Worm (Caenorhabditis elegans) whole organism, mixed stage, embryonic: ENCODE measurements around the gene ugt-67.

Source experiments
- blmp-1 ChIP-seq: fragments of 150-350 bp; optimal IDR thresholded peaks from 2 replicates; lab custom pipeline; 2014; ENCODE audit warnings: missing biosample characterization, missing genetic modification characterization
- ceh-39 ChIP-seq: fragments of 150-350 bp; optimal IDR thresholded peaks from 2 replicates; lab custom pipeline; 2014; ENCODE audit warnings: missing biosample characterization, missing genetic modification characterization
- ces-1 ChIP-seq: fragments of 150-350 bp; optimal IDR thresholded peaks from 2 replicates; lab custom pipeline; 2014; ENCODE audit warnings: missing biosample characterization, missing genetic modification reagents, missing genetic modification characterization
- elt-1 ChIP-seq: sonication (generic microtip); optimal IDR thresholded peaks from 2 replicates; lab custom pipeline; 2017; ENCODE audit warnings: missing genetic modification characterization, mild to moderate bottlenecking, missing compliant biosample characterization, antibody characterized with exemption, moderate library complexity, borderline replicate concordance; ENCODE audit not compliant: insufficient read depth
- mab-5 ChIP-seq: fragments of 150-350 bp; optimal IDR thresholded peaks from 2 replicates; lab custom pipeline; 2014; ENCODE audit warnings: missing biosample characterization, missing genetic modification characterization
- pha-4 ChIP-seq: fragments of 150-350 bp; optimal IDR thresholded peaks from 2 replicates; lab custom pipeline; 2018; ENCODE audit warnings: missing biosample characterization, missing genetic modification reagents, missing genetic modification characterization
- sem-2 ChIP-seq: fragments of 200-800 bp; sonication (Bioruptor generic); optimal IDR thresholded peaks from 2 replicates; lab custom pipeline; 2018; ENCODE audit warnings: mild to moderate bottlenecking, missing genetic modification characterization, missing compliant biosample characterization
- snpc-4 ChIP-seq: fragments of 150-350 bp; optimal IDR thresholded peaks from 2 replicates; lab custom pipeline; 2014; ENCODE audit warnings: missing biosample characterization, missing genetic modification characterization
- sptf-1 ChIP-seq: sonication (generic microtip); optimal IDR thresholded peaks from 2 replicates; lab custom pipeline; 2017; ENCODE audit warnings: mild to moderate bottlenecking, missing genetic modification characterization, moderate library complexity, missing compliant biosample characterization
- unc-120 ChIP-seq: sonication (generic microtip); optimal IDR thresholded peaks from 2 replicates; lab custom pipeline; 2017; ENCODE audit warnings: missing genetic modification characterization, missing compliant biosample characterization; ENCODE audit not compliant: poor library complexity, severe bottlenecking
- unc-39 ChIP-seq: fragments of 150-350 bp; optimal IDR thresholded peaks from 2 replicates; lab custom pipeline; 2014; ENCODE audit warnings: missing biosample characterization, missing genetic modification characterization
- unc-62 ChIP-seq: fragments of 150-350 bp; optimal IDR thresholded peaks from 2 replicates; lab custom pipeline; 2014; ENCODE audit warnings: missing biosample characterization, missing genetic modification reagents, missing genetic modification characterization
- ztf-11 ChIP-seq: fragments of 150-350 bp; optimal IDR thresholded peaks from 2 replicates; lab custom pipeline; 2014; ENCODE audit warnings: missing biosample characterization, missing genetic modification characterization

ce11 chrV:4922024-4922423, 20.9 kb downstream of the ugt-67 start, which contains the start of gene srh-22:
- TF ChIP-seq ztf-11 (tag; lab: Kevin White, UChicago) (no peak), ceh-39 (tag; lab: Kevin White, UChicago) (no peak), unc-39 (tag; lab: Kevin White, UChicago) (no peak), mab-5 (tag; lab: Kevin White, UChicago) (no peak), elt-1 (tag; lab: Kevin White, UChicago) (no peak), unc-120 (no peak), unc-62 (GFP tag; lab: Kevin White, UChicago) (no peak), sptf-1 (tag; lab: Kevin White, UChicago) (no peak), pha-4 (tag; lab: Kevin White, UChicago) (no peak), blmp-1 (tag; lab: Kevin White, UChicago) (no peak), sem-2 (no peak), snpc-4 (tag; lab: Kevin White, UChicago) (no peak), ces-1 (GFP tag; lab: Kevin White, UChicago) (no peak)
